Worm (Caenorhabditis elegans) whole organism, young adult: ENCODE measurements around the gene cest-28.

Source experiments
- B0035.1 ChIP-seq: sonication (generic microtip); optimal IDR thresholded peaks from 2 replicates; lab custom pipeline; 2016; ENCODE audit warnings: missing genetic modification characterization, mild to moderate bottlenecking, missing compliant biosample characterization, missing genotype, missing genetic modification reagents
- B0261.1 ChIP-seq: sonication (generic microtip); optimal IDR thresholded peaks from 2 replicates; lab custom pipeline; 2016; ENCODE audit warnings: mild to moderate bottlenecking, missing genetic modification characterization, moderate library complexity, missing compliant biosample characterization
- B0336.3 ChIP-seq: fragments of 200-800 bp; sonication (Bioruptor generic); IDR thresholded peaks from 2 replicates; pipeline ENCODE4 v1.3.6; 2022; ENCODE audit warnings: missing genetic modification characterization, missing compliant biosample characterization
- C17E4.6 ChIP-seq: fragments of 200-800 bp; sonication (Bioruptor generic); IDR thresholded peaks from 2 replicates; pipeline ENCODE4 v1.3.6; 2022; ENCODE audit warnings: missing genetic modification reagents, missing genetic modification characterization, missing compliant biosample characterization
- F10E7.11 ChIP-seq: sonication (generic microtip); optimal IDR thresholded peaks from 2 replicates; lab custom pipeline; 2017; ENCODE audit warnings: mild to moderate bottlenecking, missing genetic modification characterization, moderate library complexity, missing compliant biosample characterization
- F39B2.1 ChIP-seq: fragments of 200-800 bp; sonication (Bioruptor generic); IDR thresholded peaks from 2 replicates; pipeline ENCODE4 v1.3.6; 2022; ENCODE audit warnings: missing genetic modification reagents, missing genetic modification characterization, missing compliant biosample characterization
- F52B5.7 ChIP-seq: sonication (generic microtip); optimal IDR thresholded peaks from 2 replicates; lab custom pipeline; 2016; ENCODE audit warnings: mild to moderate bottlenecking, missing genetic modification characterization, missing compliant biosample characterization
- K11D2.4 ChIP-seq: fragments of 200-800 bp; sonication (Bioruptor generic); IDR thresholded peaks from 2 replicates; pipeline ENCODE4 v1.3.6; 2022; ENCODE audit warnings: missing genetic modification reagents, missing genetic modification characterization, missing compliant biosample characterization
- T07F8.4 ChIP-seq: sonication (generic microtip); optimal IDR thresholded peaks from 2 replicates; lab custom pipeline; 2016; ENCODE audit warnings: mild to moderate bottlenecking, missing genetic modification characterization, moderate library complexity, missing compliant biosample characterization
- Y53G8AR.9 ChIP-seq: fragments of 200-800 bp; sonication (Bioruptor generic); conservative IDR thresholded peaks from 2 replicates; pipeline ENCODE4 v1.3.6; 2022; ENCODE audit warnings: missing genetic modification reagents, missing genetic modification characterization, missing compliant biosample characterization
- Y56A3A.18 ChIP-seq: fragments of 200-800 bp; sonication (Bioruptor generic); IDR thresholded peaks from 2 replicates; pipeline ENCODE4 v1.3.6; 2022; ENCODE audit warnings: missing genetic modification reagents, missing genetic modification characterization, missing compliant biosample characterization
- Y67H2A.10 ChIP-seq: fragments of 200-800 bp; sonication (Bioruptor generic); conservative IDR thresholded peaks from 2 replicates; pipeline ENCODE4 v1.3.6; 2022; ENCODE audit warnings: missing genetic modification reagents, missing genetic modification characterization, missing compliant biosample characterization
- atf-7 ChIP-seq: sonication (generic microtip); optimal IDR thresholded peaks from 2 replicates; lab custom pipeline; 2017; ENCODE audit warnings: mild to moderate bottlenecking, missing genetic modification characterization, missing compliant biosample characterization
- attf-6 ChIP-seq: fragments of 200-800 bp; sonication (Bioruptor generic); IDR thresholded peaks from 2 replicates; pipeline ENCODE4 v1.3.6; 2022; ENCODE audit warnings: missing genetic modification reagents, missing genetic modification characterization, missing compliant biosample characterization
- bed-2 ChIP-seq: fragments of 200-800 bp; sonication (Bioruptor generic); IDR thresholded peaks from 2 replicates; pipeline ENCODE4 v1.3.6; 2022; ENCODE audit warnings: missing genetic modification reagents, missing genetic modification characterization, missing compliant biosample characterization
- cebp-1 ChIP-seq, 2 experiments: fragments of 200-800 bp in 1 of 2; sonication (Bioruptor generic) in 1 of 2; sonication (generic microtip) in 1 of 2; IDR thresholded peaks in 1 of 2; optimal IDR thresholded peaks in 1 of 2; 2 replicates each; pipeline versions ENCODE4 v1.3.6 to Lab custom; 2017 to 2022; ENCODE audit warnings: missing compliant biosample characterization in 2 of 2, missing genetic modification characterization in 2 of 2, mild to moderate bottlenecking in 1 of 2, missing genetic modification reagents in 1 of 2, moderate library complexity in 1 of 2
- ceh-27 ChIP-seq: fragments of 200-800 bp; sonication (Bioruptor generic); optimal IDR thresholded peaks from 2 replicates; lab custom pipeline; 2018; ENCODE audit warnings: mild to moderate bottlenecking, missing genetic modification characterization, moderate library complexity, missing compliant biosample characterization
- chd-7 ChIP-seq: sonication (generic microtip); optimal IDR thresholded peaks from 2 replicates; lab custom pipeline; 2016; ENCODE audit warnings: mild to moderate bottlenecking, missing genetic modification characterization, moderate library complexity, missing compliant biosample characterization
- dpl-1 ChIP-seq: fragments of 150-350 bp; optimal IDR thresholded peaks from 2 replicates; lab custom pipeline; 2014; ENCODE audit warnings: missing biosample characterization, missing genetic modification reagents, missing genetic modification characterization
- egrh-3 ChIP-seq: fragments of 200-800 bp; sonication (Bioruptor generic); IDR thresholded peaks from 2 replicates; pipeline ENCODE4 v1.3.6; 2022; ENCODE audit warnings: missing genetic modification reagents, missing genetic modification characterization, missing compliant biosample characterization
- fkh-3 ChIP-seq: sonication (generic microtip); optimal IDR thresholded peaks from 2 replicates; lab custom pipeline; 2016; ENCODE audit warnings: mild to moderate bottlenecking, missing genetic modification characterization, missing compliant biosample characterization
- him-1 ChIP-seq: sonication (generic microtip); optimal IDR thresholded peaks from 2 replicates; lab custom pipeline; 2016; ENCODE audit warnings: missing genotype, missing genetic modification reagents, missing genetic modification characterization, missing compliant biosample characterization
- hlh-12 ChIP-seq: sonication (generic microtip); optimal IDR thresholded peaks from 2 replicates; lab custom pipeline; 2016; ENCODE audit warnings: missing genetic modification characterization, missing compliant biosample characterization
- hrde-1 ChIP-seq: sonication (generic microtip); optimal IDR thresholded peaks from 2 replicates; lab custom pipeline; 2016; ENCODE audit warnings: missing genetic modification characterization, mild to moderate bottlenecking, missing compliant biosample characterization, moderate library complexity, missing genotype, missing genetic modification reagents, borderline replicate concordance
- hsf-1 ChIP-seq: fragments of 200-800 bp; sonication (Bioruptor generic); IDR thresholded peaks from 2 replicates; pipeline ENCODE4 v1.3.6; 2022; ENCODE audit warnings: missing genetic modification reagents, missing genetic modification characterization, missing compliant biosample characterization
- lin-35 ChIP-seq, 3 experiments: fragments of 150-350 bp in 2 of 3; sonication (generic microtip) in 1 of 3; optimal IDR thresholded peaks; 2 replicates each; lab custom pipeline; 2014 to 2018; ENCODE audit warnings: missing biosample characterization in 3 of 3, missing genetic modification characterization in 3 of 3, missing genetic modification reagents in 3 of 3
- lin-40 ChIP-seq: sonication (generic microtip); optimal IDR thresholded peaks from 2 replicates; lab custom pipeline; 2016; ENCODE audit warnings: missing genetic modification characterization, mild to moderate bottlenecking, missing compliant biosample characterization, missing genotype, missing genetic modification reagents
- lin-54 ChIP-seq: fragments of 200-800 bp; sonication (Bioruptor generic); optimal IDR thresholded peaks from 2 replicates; lab custom pipeline; 2018; ENCODE audit warnings: mild to moderate bottlenecking, missing genetic modification characterization, missing compliant biosample characterization
- lir-1 ChIP-seq: fragments of 200-800 bp; sonication (Bioruptor generic); conservative IDR thresholded peaks from 2 replicates; pipeline ENCODE4 v1.3.6; 2022; ENCODE audit warnings: missing genetic modification reagents, missing genetic modification characterization, missing compliant biosample characterization
- madf-10 ChIP-seq: sonication (generic microtip); optimal IDR thresholded peaks from 2 replicates; lab custom pipeline; 2016; ENCODE audit warnings: mild to moderate bottlenecking, missing genetic modification characterization, missing compliant biosample characterization
- mes-4 ChIP-seq: sonication (generic microtip); optimal IDR thresholded peaks from 2 replicates; lab custom pipeline; 2016; ENCODE audit warnings: missing genotype, missing genetic modification characterization, missing compliant biosample characterization
- nfya-1 ChIP-seq: sonication (generic microtip); optimal IDR thresholded peaks from 2 replicates; lab custom pipeline; 2017; ENCODE audit warnings: antibody characterized with exemption, missing compliant biosample characterization, missing genetic modification characterization, borderline replicate concordance; ENCODE audit not compliant: insufficient read depth
- nhr-120 ChIP-seq: fragments of 200-800 bp; sonication (Bioruptor generic); IDR thresholded peaks from 2 replicates; pipeline ENCODE4 v1.3.6; 2022; ENCODE audit warnings: missing genetic modification characterization, missing compliant biosample characterization
- pha-4 ChIP-seq: fragments of 150-350 bp; sonication (generic microtip); optimal IDR thresholded peaks from 2 replicates; lab custom pipeline; 2014; ENCODE audit warnings: missing biosample characterization, missing genetic modification reagents, missing genetic modification characterization
- repo-1 ChIP-seq: sonication (generic microtip); optimal IDR thresholded peaks from 2 replicates; lab custom pipeline; 2017; ENCODE audit warnings: mild to moderate bottlenecking, missing genetic modification characterization, missing compliant biosample characterization
- snpc-1.3 ChIP-seq: sonication (generic microtip); optimal IDR thresholded peaks from 2 replicates; lab custom pipeline; 2017; ENCODE audit warnings: missing genetic modification characterization, mild to moderate bottlenecking, missing compliant biosample characterization, antibody characterized with exemption, moderate library complexity, missing genotype, missing genetic modification reagents; ENCODE audit not compliant: insufficient read depth
- snpc-3.4 ChIP-seq: sonication (generic microtip); optimal IDR thresholded peaks from 2 replicates; lab custom pipeline; 2017; ENCODE audit warnings: missing genetic modification characterization, mild to moderate bottlenecking, missing compliant biosample characterization, antibody characterized with exemption, moderate library complexity, missing genotype, missing genetic modification reagents
- snpc-4 ChIP-seq, 5 experiments: fragments of 150-350 bp in 1 of 5; sonication (generic microtip) in 4 of 5; optimal IDR thresholded peaks; 2 replicates each; lab custom pipeline; 2014 to 2018; ENCODE audit warnings: missing genetic modification characterization in 5 of 5, missing biosample characterization in 3 of 5, antibody characterized with exemption in 2 of 5, mild to moderate bottlenecking in 2 of 5, missing compliant biosample characterization in 2 of 5, missing genotype in 2 of 5, moderate library complexity in 2 of 5, missing genetic modification reagents in 1 of 5
- tlf-1 ChIP-seq: fragments of 200-800 bp; sonication (Bioruptor generic); optimal IDR thresholded peaks from 2 replicates; lab custom pipeline; 2018; ENCODE audit warnings: mild to moderate bottlenecking, missing genetic modification characterization, missing compliant biosample characterization
- ztf-22 ChIP-seq: fragments of 200-800 bp; sonication (Bioruptor generic); optimal IDR thresholded peaks from 2 replicates; lab custom pipeline; 2018; ENCODE audit warnings: mild to moderate bottlenecking, missing genetic modification characterization, moderate library complexity, missing compliant biosample characterization
- ztf-26 ChIP-seq: sonication (generic microtip); optimal IDR thresholded peaks from 2 replicates; lab custom pipeline; 2017; ENCODE audit warnings: missing genetic modification characterization, missing compliant biosample characterization

cest-28 gene

DNA sequence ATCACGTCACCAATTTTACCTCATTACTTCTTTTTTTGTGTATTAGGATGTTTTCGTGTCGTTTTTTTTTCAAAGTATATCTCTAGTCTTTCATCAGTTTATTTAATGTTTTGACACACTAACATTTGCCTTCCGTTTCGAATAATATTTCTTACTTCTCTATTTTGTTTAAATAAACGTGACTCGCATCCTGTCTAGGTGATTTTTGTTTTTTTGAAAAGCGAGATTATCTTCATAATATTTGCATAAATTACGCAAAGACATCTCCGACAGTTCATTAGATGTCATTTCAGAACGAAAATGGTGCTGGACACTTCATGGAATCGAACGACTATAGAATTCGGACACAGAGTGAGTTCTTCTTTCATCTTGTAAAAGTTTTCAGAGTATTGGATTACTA, 20.3 kb upstream of the cest-28 start, which contains the start of gene T10H9.1:
T10H9.1 (plus strand) TSS at position 301 of the 400 bp plus-strand sequence.
- TF ChIP-seq F52B5.7 (tag; lab: Kevin White, UChicago) (no peak), Y56A3A.18 (GFP tag; lab: Robert Waterston, UW) (no peak)
- TF ChIP-seq, all 124 proteins: peak for 0

ce11 chrV:6650508-6650907, 19.1 kb upstream of the cest-28 start:
- TF ChIP-seq snpc-3.4 (tag; lab: Kevin White, UChicago) (no peak), F10E7.11 (tag; lab: Kevin White, UChicago) (no peak), attf-6 (GFP tag; lab: Robert Waterston, UW) (no peak), T07F8.4 (tag; lab: Kevin White, UChicago) (no peak), B0035.1 (tag; lab: Kevin White, UChicago) (no peak), C17E4.6 (GFP tag; lab: Robert Waterston, UW) (no peak), pha-4 (tag; lab: Kevin White, UChicago) (no peak), bed-2 (GFP tag; lab: Robert Waterston, UW) (no peak), Y67H2A.10 (GFP tag; lab: Robert Waterston, UW) (no peak), K11D2.4 (GFP tag; lab: Robert Waterston, UW) (no peak), B0336.3 (GFP tag; lab: Robert Waterston, UW) (no peak)

ce11 chrV:6652051-6652450, 17.6 kb upstream of the cest-28 start, which contains the start of gene T10H9.8:
Gene T10H9.8, plus strand, starts transcription at chrV:6652351.
- TF ChIP-seq tlf-1 (GFP tag; lab: Kevin White, UChicago) (no peak), F52B5.7 (tag; lab: Kevin White, UChicago) (no peak), snpc-1.3 (tag; lab: Kevin White, UChicago) (no peak), Y53G8AR.9 (no peak), mes-4 (tag; lab: Kevin White, UChicago) (no peak), lin-40 (no peak), ztf-26 (tag; lab: Kevin White, UChicago) (peak; percentile 48), pha-4 (tag; lab: Kevin White, UChicago) (no peak)

DNA sequence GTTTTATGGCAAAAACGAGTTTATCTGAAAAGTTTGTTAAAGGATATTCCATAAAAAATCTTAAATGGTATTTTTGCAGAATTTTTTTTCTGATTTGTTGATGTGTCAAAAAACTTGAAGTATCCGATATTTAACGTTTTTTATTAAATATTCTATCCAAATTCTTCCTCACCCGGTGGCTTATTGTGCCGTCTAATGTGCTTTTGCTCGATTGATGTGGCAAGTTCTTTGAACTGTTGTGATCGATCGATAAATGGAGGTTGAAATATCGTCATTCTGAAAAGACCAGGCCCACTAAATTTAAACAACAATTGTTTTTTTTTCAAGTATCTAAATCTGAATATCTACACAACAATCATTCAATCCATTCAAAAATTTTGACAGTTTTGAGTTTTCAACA, 14.4 kb upstream of the cest-28 start, which contains the start of gene syx-18:
syx-18 (minus strand) TSS at position 276 of the 400 bp plus-strand sequence.
- TF ChIP-seq bed-2 (GFP tag; lab: Robert Waterston, UW) (no peak), snpc-4 (GFP tag; optimal IDR thresholded peaks at IDR 0.05; lab: Kevin White, UChicago) (no peak), snpc-4 (tag; optimal IDR thresholded peaks at IDR 0.05; lab: Kevin White, UChicago) (peak in 1 of 4 experiments; percentile 11), B0035.1 (tag; lab: Kevin White, UChicago) (no peak), lir-1 (GFP tag; lab: Robert Waterston, UW) (no peak), madf-10 (no peak), cebp-1 (GFP tag; IDR thresholded peaks at IDR 0.05; lab: Robert Waterston, UW) (no peak), cebp-1 (tag; optimal IDR thresholded peaks at IDR 0.05; lab: Kevin White, UChicago) (peak; percentile 34), lin-35 (GFP tag; optimal IDR thresholded peaks at IDR 0.05; lab: Kevin White, UChicago) (peak in 2 of 3 experiments; percentile 33 to 43), ztf-22 (GFP tag; lab: Kevin White, UChicago) (no peak), nfya-1 (tag; lab: Kevin White, UChicago) (no peak), fkh-3 (tag; lab: Kevin White, UChicago) (no peak), hsf-1 (GFP tag; lab: Robert Waterston, UW) (0 out of 2 replicates have a peak, but pooled peaks have one; percentile 48), nhr-120 (GFP tag; lab: Robert Waterston, UW) (no peak), B0336.3 (GFP tag; lab: Robert Waterston, UW) (peak; percentile 33; the same call in 1 of the 2 replicates), B0261.1 (tag; lab: Kevin White, UChicago) (no peak), dpl-1 (GFP tag; lab: Kevin White, UChicago) (no peak), ceh-27 (no peak), lin-54 (GFP tag; lab: Kevin White, UChicago) (no peak), egrh-3 (GFP tag; lab: Robert Waterston, UW) (no peak), hrde-1 (tag; lab: Kevin White, UChicago) (no peak), chd-7 (tag; lab: Kevin White, UChicago) (no peak), F10E7.11 (tag; lab: Kevin White, UChicago) (no peak), hlh-12 (tag; lab: Kevin White, UChicago) (no peak), atf-7 (peak; percentile 7), F39B2.1 (GFP tag; lab: Robert Waterston, UW) (0 out of 2 replicates have a peak, but pooled peaks have one; percentile 9), him-1 (tag; lab: Kevin White, UChicago) (peak; percentile 11), repo-1 (tag; lab: Kevin White, UChicago) (peak; percentile 32)
